Worm (Caenorhabditis elegans): ENCODE measurements around the gene try-11.

- no peak for TF ChIP-seq nhr-11 (tag; optimal IDR thresholded peaks at IDR 0.05)
- TF ChIP-seq lin-14 (GFP tag; optimal IDR thresholded peaks at IDR 0.05), result no peak
Observed at ce11 chrV:7402355-7402754, 49.2 kb upstream of the try-11 start, which contains the start of gene srj-13.

Data from whole organism, L1 larva.